Worm (Caenorhabditis elegans) whole organism, early embryonic: ENCODE data around the gene F49C12.7.
"Not testable (repeated sequence)": the region's sequence is repeated elsewhere in the genome, so short reads cannot be mapped to it uniquely, and the experiment has no call there.

Source experiments
- B0310.2 ChIP-seq: sonication (generic microtip); optimal IDR thresholded peaks from 2 replicates; lab custom pipeline; 2016; ENCODE audit warnings: mild to moderate bottlenecking, missing genetic modification characterization, missing compliant biosample characterization
- F13C5.2 ChIP-seq: sonication (generic microtip); optimal IDR thresholded peaks from 2 replicates; lab custom pipeline; 2017; ENCODE audit warnings: mild to moderate bottlenecking, missing genetic modification characterization, inconsistent platforms, missing compliant biosample characterization
- aly-1 ChIP-seq: sonication (generic microtip); optimal IDR thresholded peaks from 2 replicates; lab custom pipeline; 2016; ENCODE audit warnings: missing genetic modification characterization, missing compliant biosample characterization
- ama-1 ChIP-seq: fragments of 150-350 bp; optimal IDR thresholded peaks from 2 replicates; lab custom pipeline; 2014
- ceh-13 ChIP-seq: fragments of 200-800 bp; sonication (Bioruptor generic); optimal IDR thresholded peaks from 2 replicates; lab custom pipeline; 2018; ENCODE audit warnings: mild to moderate bottlenecking, missing genetic modification characterization, missing compliant biosample characterization
- ceh-36 ChIP-seq: sonication (generic microtip); optimal IDR thresholded peaks from 2 replicates; lab custom pipeline; 2016; ENCODE audit warnings: missing genetic modification characterization, inconsistent platforms, missing compliant biosample characterization
- ets-7 ChIP-seq: sonication (generic microtip); optimal IDR thresholded peaks from 2 replicates; lab custom pipeline; 2016; ENCODE audit warnings: missing genotype, missing genetic modification characterization, missing compliant biosample characterization
- flt-1 ChIP-seq: fragments of 200-800 bp; sonication (Bioruptor generic); IDR thresholded peaks from 2 replicates; pipeline ENCODE4 v1.3.6; 2022; ENCODE audit warnings: missing genetic modification characterization, missing compliant biosample characterization
- hmbx-1 ChIP-seq: sonication (generic microtip); optimal IDR thresholded peaks from 2 replicates; lab custom pipeline; 2016; ENCODE audit warnings: mild to moderate bottlenecking, missing genetic modification characterization, missing compliant biosample characterization
- hmg-4 ChIP-seq: fragments of 200-800 bp; sonication (Bioruptor generic); optimal IDR thresholded peaks from 2 replicates; lab custom pipeline; 2018; ENCODE audit warnings: mild to moderate bottlenecking, missing genetic modification characterization, missing compliant biosample characterization
- hnd-1 ChIP-seq: sonication (generic microtip); optimal IDR thresholded peaks from 2 replicates; lab custom pipeline; 2016; ENCODE audit warnings: missing genetic modification characterization, missing compliant biosample characterization
- pes-1 ChIP-seq: fragments of 200-800 bp; sonication (Bioruptor generic); IDR thresholded peaks from 2 replicates; pipeline ENCODE4 v1.3.6; 2022; ENCODE audit warnings: missing genetic modification reagents, missing genetic modification characterization, missing compliant biosample characterization
- scrt-1 ChIP-seq: fragments of 200-800 bp; sonication (Bioruptor generic); IDR thresholded peaks from 2 replicates; pipeline ENCODE4 v1.3.6; 2022; ENCODE audit warnings: missing genetic modification characterization, missing compliant biosample characterization
- sea-1 ChIP-seq: fragments of 200-800 bp; sonication (Bioruptor generic); conservative IDR thresholded peaks from 2 replicates; pipeline ENCODE4 v1.3.6; 2022; ENCODE audit warnings: missing genetic modification characterization, missing compliant biosample characterization
- tbx-11 ChIP-seq: fragments of 200-800 bp; sonication (Bioruptor generic); IDR thresholded peaks from 2 replicates; pipeline ENCODE4 v1.3.6; 2022; ENCODE audit warnings: missing genetic modification characterization, missing compliant biosample characterization
- tbx-37 ChIP-seq: fragments of 200-800 bp; sonication (Bioruptor generic); conservative IDR thresholded peaks from 2 replicates; pipeline ENCODE4 v1.3.6; 2022; ENCODE audit warnings: missing genetic modification reagents, missing genetic modification characterization, missing compliant biosample characterization
- tra-4 ChIP-seq: sonication (generic microtip); optimal IDR thresholded peaks from 2 replicates; lab custom pipeline; 2017; ENCODE audit warnings: missing genetic modification characterization, missing compliant biosample characterization

The F49C12.7 gene

ce11 chrIV:9303994-9304393, 8.7 kb downstream of the F49C12.7 start, which contains the start of gene F49C12.4:
TSS of gene F49C12.4 (minus strand) at chrIV:9304094.
- TF ChIP-seq hmbx-1 (tag; lab: Kevin White, UChicago): no peak

- TF ChIP-seq pes-1 (GFP tag; lab: Robert Waterston, UW) (no peak), ets-7 (tag; lab: Kevin White, UChicago) (no peak), tbx-37 (GFP tag; lab: Robert Waterston, UW) (no peak), hmbx-1 (tag; lab: Kevin White, UChicago) (no peak), F13C5.2 (no peak), ama-1 (lab: Kevin White, UChicago) (no peak), flt-1 (no peak), ceh-13 (GFP tag; lab: Kevin White, UChicago) (no peak), tbx-11 (GFP tag; lab: Robert Waterston, UW) (no peak), ceh-36 (no peak)
Measured at ce11 chrIV:9300127-9300526, 12.6 kb downstream of the F49C12.7 start, which contains the start of gene F49C12.3. TSS of gene F49C12.3 (plus strand) at chrIV:9300427.

ce11 chrIV:9299145-9299544, 13.6 kb downstream of the F49C12.7 start, which contains the start of gene F49C12.2:
TSS of gene F49C12.2 (minus strand) at chrIV:9299245.
- no peak for TF ChIP-seq ama-1 (lab: Kevin White, UChicago)
- no peak for TF ChIP-seq pes-1 (GFP tag; lab: Robert Waterston, UW)
- TF ChIP-seq flt-1: no peak
- no peak for TF ChIP-seq scrt-1 (GFP tag; lab: Robert Waterston, UW)
- no peak for TF ChIP-seq tbx-11 (GFP tag; lab: Robert Waterston, UW)
- TF ChIP-seq sea-1 (GFP tag; lab: Robert Waterston, UW): no peak
- TF ChIP-seq ets-7 (tag; lab: Kevin White, UChicago): no peak
- no peak for TF ChIP-seq hmg-4 (GFP tag; lab: Kevin White, UChicago)
- no peak for TF ChIP-seq hnd-1
- TF ChIP-seq B0310.2: no peak
- TF ChIP-seq tra-4 (tag; lab: Kevin White, UChicago): no peak
- TF ChIP-seq hmbx-1 (tag; lab: Kevin White, UChicago): no peak
- no peak for TF ChIP-seq F13C5.2
- no peak for TF ChIP-seq ceh-13 (GFP tag; lab: Kevin White, UChicago)
- no peak for TF ChIP-seq tbx-37 (GFP tag; lab: Robert Waterston, UW)

ce11 chrIV:9296285-9296684, 16.4 kb downstream of the F49C12.7 start, which contains the start of gene F49C12.1:
TSS of gene F49C12.1 (minus strand) at chrIV:9296354.
- TF ChIP-seq sea-1 (GFP tag; lab: Robert Waterston, UW) (no peak), ceh-36 (no peak), B0310.2 (no peak), scrt-1 (GFP tag; lab: Robert Waterston, UW) (no peak)

ce11 chrIV:9293825-9294224, 18.9 kb downstream of the F49C12.7 start, which contains the start of gene nhr-264:
TSS of gene nhr-264 (minus strand) at chrIV:9293925.
- TF ChIP-seq tra-4 (tag; lab: Kevin White, UChicago); tbx-37 (GFP tag; lab: Robert Waterston, UW); aly-1: not testable (repeated sequence)

ce11 chrIV:9289635-9290034, 23.1 kb downstream of the F49C12.7 start:
- TF ChIP-seq hmbx-1 (tag; lab: Kevin White, UChicago) (no peak), hnd-1 (no peak), flt-1 (no peak), tbx-11 (GFP tag; lab: Robert Waterston, UW) (no peak), scrt-1 (GFP tag; lab: Robert Waterston, UW) (no peak), tra-4 (tag; lab: Kevin White, UChicago) (no peak), ama-1 (lab: Kevin White, UChicago) (no peak), B0310.2 (no peak), pes-1 (GFP tag; lab: Robert Waterston, UW) (no peak), ets-7 (tag; lab: Kevin White, UChicago) (no peak), ceh-13 (GFP tag; lab: Kevin White, UChicago) (no peak), ceh-36 (no peak), aly-1 (no peak), hmg-4 (GFP tag; lab: Kevin White, UChicago) (no peak)

ce11 chrIV:9286305-9286704, 26.4 kb downstream of the F49C12.7 start, which contains the start of gene nhr-267:
TSS of gene nhr-267 (minus strand) at chrIV:9286405.
- TF ChIP-seq hnd-1; ets-7 (tag; lab: Kevin White, UChicago); tbx-37 (GFP tag; lab: Robert Waterston, UW): not testable (repeated sequence)

ce11 chrIV:9274008-9274529, 38.7 kb downstream of the F49C12.7 start, which contains the start of gene nmy-3:
TSS of gene nmy-3 (plus strand) at chrIV:9274479.
- TF ChIP-seq aly-1 (no peak), ama-1 (lab: Kevin White, UChicago) (no peak), scrt-1 (GFP tag; lab: Robert Waterston, UW) (no peak), pes-1 (GFP tag; lab: Robert Waterston, UW) (no peak), B0310.2 (no peak), hnd-1 (no peak), ceh-36 (no peak), ets-7 (tag; lab: Kevin White, UChicago) (no peak), F13C5.2 (no peak), tra-4 (tag; lab: Kevin White, UChicago) (no peak), tbx-11 (GFP tag; lab: Robert Waterston, UW) (no peak), sea-1 (GFP tag; lab: Robert Waterston, UW) (no peak), hmbx-1 (tag; lab: Kevin White, UChicago) (no peak), flt-1 (no peak), ceh-13 (GFP tag; lab: Kevin White, UChicago) (no peak), hmg-4 (GFP tag; lab: Kevin White, UChicago) (no peak), tbx-37 (GFP tag; lab: Robert Waterston, UW) (no peak)
